Fruit fly (Drosophila melanogaster): ENCODE measurements around the gene CtsK1.

The CtsK1 gene

dm6 chr3L:14001658-14002523 lies 7.9 kb downstream of the CtsK1 start, which contains the start of the genes Nprl3 and upSET (continued):
- peak; percentile 45 for TF ChIP-seq lab (GFP tag; optimal IDR thresholded peaks at IDR 0.05)
- TF ChIP-seq Meics (GFP tag; optimal IDR thresholded peaks at IDR 0.05) = peak; percentile 17
- peak; percentile 86 for TF ChIP-seq inv (GFP tag; IDR thresholded peaks at IDR 0.05; ENCODE audit: partially characterized antibody)
- no peak for TF ChIP-seq dan (GFP tag; IDR thresholded peaks at IDR 0.05)
- 0 out of 2 replicates have a peak, but pooled peaks have one; percentile 22 for TF ChIP-seq E2f2 (GFP tag; IDR thresholded peaks at IDR 0.05)
- peak; percentile 11 for TF ChIP-seq CG12299 (tag; optimal IDR thresholded peaks at IDR 0.05)
- no peak for TF ChIP-seq CG3407 (GFP tag; optimal IDR thresholded peaks at IDR 0.05)
- no peak for TF ChIP-seq Dip2 (GFP tag; IDR thresholded peaks at IDR 0.05)
- no peak for TF ChIP-seq hth (optimal IDR thresholded peaks at IDR 0.05)
- TF ChIP-seq CG10209 (GFP tag; optimal IDR thresholded peaks at IDR 0.05) = no peak
- TF ChIP-seq CG8924 (tag; optimal IDR thresholded peaks at IDR 0.05) = no peak
- TF ChIP-seq CG5245 (GFP tag; optimal IDR thresholded peaks at IDR 0.05) = no peak
- peak; percentile 83 for TF ChIP-seq tna (GFP tag; IDR thresholded peaks at IDR 0.05; ENCODE audit: partially characterized antibody)
- no peak for TF ChIP-seq CG7745 (tag; optimal IDR thresholded peaks at IDR 0.05)
- TF ChIP-seq hkb (optimal IDR thresholded peaks at IDR 0.05) = no peak
- TF ChIP-seq hkb (GFP tag; IDR thresholded peaks at IDR 0.05) = 0 out of 2 replicates have a peak, but pooled peaks have one; percentile 24
- no peak for TF ChIP-seq CG6683 (GFP tag; optimal IDR thresholded peaks at IDR 0.05)
- TF ChIP-seq disco-r (GFP tag; optimal IDR thresholded peaks at IDR 0.05) = no peak
- no peak for TF ChIP-seq Sox102F (GFP tag; optimal IDR thresholded peaks at IDR 0.05)
- TF ChIP-seq nerfin-2 (GFP tag; IDR thresholded peaks at IDR 0.05; ENCODE audit: partially characterized antibody) = peak; percentile 60
- no peak for TF ChIP-seq tll (GFP tag; optimal IDR thresholded peaks at IDR 0.05)
- TF ChIP-seq CG18262 (tag; optimal IDR thresholded peaks at IDR 0.05) = peak; percentile 4
- TF ChIP-seq Blimp-1 (GFP tag; optimal IDR thresholded peaks at IDR 0.05) = no peak
- no peak for TF ChIP-seq CG17802 (tag; optimal IDR thresholded peaks at IDR 0.05)
- TF ChIP-seq CG17328 (GFP tag; IDR thresholded peaks at IDR 0.05) = no peak
- TF ChIP-seq CG13894 (tag; optimal IDR thresholded peaks at IDR 0.05) = peak; percentile 4
- TF ChIP-seq ranshi (GFP tag; IDR thresholded peaks at IDR 0.05) = no peak
- peak; percentile 70 for TF ChIP-seq CG8478 (optimal IDR thresholded peaks at IDR 0.05)
- TF ChIP-seq Bdp1 (GFP tag; optimal IDR thresholded peaks at IDR 0.05) = no peak
- no peak for TF ChIP-seq sc (optimal IDR thresholded peaks at IDR 0.05)
- TF ChIP-seq sc (GFP tag; optimal IDR thresholded peaks at IDR 0.05) = no peak
- no peak for TF ChIP-seq CG17568 (GFP tag; optimal IDR thresholded peaks at IDR 0.05)
- no peak for TF ChIP-seq psq (GFP tag; optimal IDR thresholded peaks at IDR 0.05)
- TF ChIP-seq CG9932 (GFP tag; IDR thresholded peaks at IDR 0.05) = peak; percentile 17; the same call in 1 of the 2 replicates
- no peak for TF ChIP-seq al (GFP tag; IDR thresholded peaks at IDR 0.05)
- no peak for TF ChIP-seq CG10543 (GFP tag; optimal IDR thresholded peaks at IDR 0.05)
- TF ChIP-seq jumu (GFP tag; optimal IDR thresholded peaks at IDR 0.05) = no peak
- TF ChIP-seq klu (GFP tag; IDR thresholded peaks at IDR 0.05) = no peak
- 0 out of 2 replicates have a peak, but pooled peaks have one; percentile 41 for TF ChIP-seq CG32532 (GFP tag; IDR thresholded peaks at IDR 0.05)
- TF ChIP-seq CG8944 (GFP tag; optimal IDR thresholded peaks at IDR 0.05) = no peak
- TF ChIP-seq CG1233 (GFP tag; optimal IDR thresholded peaks at IDR 0.05) = no peak
- TF ChIP-seq corto (GFP tag; optimal IDR thresholded peaks at IDR 0.05) = no peak
- TF ChIP-seq CG2116 (GFP tag; optimal IDR thresholded peaks at IDR 0.05) = peak; percentile 66
- peak; percentile 63 for TF ChIP-seq CG1832 (GFP tag; optimal IDR thresholded peaks at IDR 0.05)
- no peak for TF ChIP-seq gsb (GFP tag; IDR thresholded peaks at IDR 0.05)
- TF ChIP-seq CG12071 (GFP tag; optimal IDR thresholded peaks at IDR 0.05) = no peak
- TF ChIP-seq CG14965 (GFP tag; optimal IDR thresholded peaks at IDR 0.05; ENCODE audit: borderline replicate concordance) = no peak
- no peak for TF ChIP-seq CG18764 (GFP tag; optimal IDR thresholded peaks at IDR 0.05)
- no peak for TF ChIP-seq slou (GFP tag; optimal IDR thresholded peaks at IDR 0.05)

All from whole organism, embryonic.